ENCODE assay signal across 4 worm cellular contexts in the genomic region with DNA sequence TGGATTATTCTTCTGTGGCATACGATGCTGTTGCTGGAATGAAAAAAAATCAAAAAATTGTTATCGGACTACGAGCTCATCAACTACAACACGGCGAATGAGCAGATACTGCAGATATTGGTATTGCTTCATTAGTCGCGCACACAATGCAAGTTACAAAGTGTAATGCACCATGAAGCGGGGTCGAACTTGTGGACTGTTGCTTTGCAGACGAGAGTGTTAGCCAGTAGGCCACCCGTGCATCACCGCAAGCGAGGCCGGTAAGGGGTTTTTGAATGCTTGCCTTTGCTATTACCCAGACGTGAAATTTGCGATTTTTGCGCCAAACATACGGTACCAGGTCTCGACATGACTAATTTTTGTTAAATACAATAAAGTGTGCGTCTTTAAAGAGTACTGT.
A peak's percentile ranks its signal among the peaks of the same experiment; 100 is the strongest.
TF ChIP-seq lines count a peak whose summit lies in the region.

No protein-coding gene starts in this region.

TF ChIP-seq in whole organism, L2 larva, 48 proteins besides CTCF, POLR2A, EP300 and RAD21 (continues in another document):
- peak; percentile 76 for TF ChIP-seq sma-3 (GFP tag; optimal IDR thresholded peaks at IDR 0.05; lab: Kevin White, UChicago)
- TF ChIP-seq nhr-6 (tag; optimal IDR thresholded peaks at IDR 0.05; lab: Kevin White, UChicago) = no peak
- no peak for TF ChIP-seq nhr-77 (tag; optimal IDR thresholded peaks at IDR 0.05; lab: Kevin White, UChicago)
- no peak for TF ChIP-seq alr-1 (tag; optimal IDR thresholded peaks at IDR 0.05; lab: Kevin White, UChicago)
- peak; percentile 64 for TF ChIP-seq fos-1 (tag; optimal IDR thresholded peaks at IDR 0.05; lab: Kevin White, UChicago)
- TF ChIP-seq dmd-4 (tag; optimal IDR thresholded peaks at IDR 0.05; lab: Kevin White, UChicago) = no peak
- peak; percentile 51 for TF ChIP-seq ztf-4 (tag; optimal IDR thresholded peaks at IDR 0.05; lab: Kevin White, UChicago)
- peak; percentile 59 for TF ChIP-seq crh-2 (tag; optimal IDR thresholded peaks at IDR 0.05; lab: Kevin White, UChicago)
- TF ChIP-seq sma-9 (GFP tag; optimal IDR thresholded peaks at IDR 0.05; lab: Kevin White, UChicago) = peak; percentile 73
- no peak for TF ChIP-seq sma-9 (tag; optimal IDR thresholded peaks at IDR 0.05; lab: Kevin White, UChicago)
- no peak for TF ChIP-seq nhr-237 (tag; optimal IDR thresholded peaks at IDR 0.05; lab: Kevin White, UChicago)
- peak; percentile 22 for TF ChIP-seq sem-4 (tag; optimal IDR thresholded peaks at IDR 0.05; lab: Kevin White, UChicago)
- TF ChIP-seq unc-55 (GFP tag; optimal IDR thresholded peaks at IDR 0.05; lab: Kevin White, UChicago) = peak; percentile 20
- no peak for TF ChIP-seq snpc-4 (tag; optimal IDR thresholded peaks at IDR 0.05; lab: Kevin White, UChicago)
- no peak for TF ChIP-seq skn-1 (tag; optimal IDR thresholded peaks at IDR 0.05; lab: Kevin White, UChicago)
- TF ChIP-seq F13H6.1 (tag; optimal IDR thresholded peaks at IDR 0.05; lab: Kevin White, UChicago) = peak; percentile 65
- TF ChIP-seq lin-13 (GFP tag; optimal IDR thresholded peaks at IDR 0.05; lab: Kevin White, UChicago) = peak; percentile 74
- TF ChIP-seq C34F6.9 (tag; optimal IDR thresholded peaks at IDR 0.05; lab: Kevin White, UChicago) = peak; percentile 63
- TF ChIP-seq nhr-12 (tag; optimal IDR thresholded peaks at IDR 0.05; lab: Kevin White, UChicago) = no peak
- no peak for TF ChIP-seq ceh-82 (tag; optimal IDR thresholded peaks at IDR 0.05; lab: Kevin White, UChicago)
- TF ChIP-seq mab-5 (tag; optimal IDR thresholded peaks at IDR 0.05; lab: Kevin White, UChicago) = no peak
- no peak for TF ChIP-seq R02D3.7 (tag; optimal IDR thresholded peaks at IDR 0.05; lab: Kevin White, UChicago)

TF ChIP-seq in whole organism, L4 larva, 104 proteins besides CTCF, POLR2A, EP300 and RAD21 (continues in another document):
- 0 out of 2 replicates have a peak, but pooled peaks have one; percentile 45 for TF ChIP-seq lin-29 (GFP tag; IDR thresholded peaks at IDR 0.05; lab: Robert Waterston, UW)
- no peak for TF ChIP-seq lin-39 (tag; optimal IDR thresholded peaks at IDR 0.05; lab: Kevin White, UChicago)
- TF ChIP-seq mxl-3 (GFP tag; optimal IDR thresholded peaks at IDR 0.05; lab: Kevin White, UChicago) = peak; percentile 79
- TF ChIP-seq nhr-10 (tag; optimal IDR thresholded peaks at IDR 0.05; lab: Kevin White, UChicago) = no peak
- TF ChIP-seq lim-7 (GFP tag; IDR thresholded peaks at IDR 0.05; lab: Robert Waterston, UW) = peak; percentile 96
- peak; percentile 34 for TF ChIP-seq aly-2 (tag; optimal IDR thresholded peaks at IDR 0.05; lab: Kevin White, UChicago)
- peak; percentile 64; the same call in 1 of the 2 replicates for TF ChIP-seq php-3 (GFP tag; IDR thresholded peaks at IDR 0.05; lab: Robert Waterston, UW)
- TF ChIP-seq lin-38 (GFP tag; IDR thresholded peaks at IDR 0.05; lab: Robert Waterston, UW) = peak; percentile 87
- no peak for TF ChIP-seq ZK546.5 (tag; optimal IDR thresholded peaks at IDR 0.05; lab: Kevin White, UChicago)
- peak; percentile 82; the same call in 1 of the 2 replicates for TF ChIP-seq D1046.2 (GFP tag; IDR thresholded peaks at IDR 0.05; lab: Robert Waterston, UW)
- peak; percentile 42 for TF ChIP-seq nhr-48 (tag; optimal IDR thresholded peaks at IDR 0.05; lab: Kevin White, UChicago)
- peak; percentile 87 for TF ChIP-seq ZK337.2 (GFP tag; IDR thresholded peaks at IDR 0.05; lab: Robert Waterston, UW)
- no peak for TF ChIP-seq skn-1 (tag; optimal IDR thresholded peaks at IDR 0.05; lab: Kevin White, UChicago)
- TF ChIP-seq nhr-111 (GFP tag; optimal IDR thresholded peaks at IDR 0.05; lab: Kevin White, UChicago) = peak; percentile 83
- peak; percentile 36 for TF ChIP-seq jun-1 (tag; optimal IDR thresholded peaks at IDR 0.05; lab: Kevin White, UChicago)
- no peak for TF ChIP-seq ztf-11 (tag; optimal IDR thresholded peaks at IDR 0.05; lab: Kevin White, UChicago)
- TF ChIP-seq ztf-7 (tag; optimal IDR thresholded peaks at IDR 0.05; lab: Kevin White, UChicago) = peak; percentile 79
- no peak for TF ChIP-seq egl-27 (tag; optimal IDR thresholded peaks at IDR 0.05; lab: Kevin White, UChicago)
- peak; percentile 87 for TF ChIP-seq F26F4.8 (GFP tag; conservative IDR thresholded peaks at IDR 0.05; lab: Robert Waterston, UW)
- TF ChIP-seq snpc-4 (tag; optimal IDR thresholded peaks at IDR 0.05; lab: Kevin White, UChicago) = no peak
- TF ChIP-seq lir-3 (tag; optimal IDR thresholded peaks at IDR 0.05; lab: Kevin White, UChicago) = peak; percentile 73
- TF ChIP-seq dmd-9 (GFP tag; IDR thresholded peaks at IDR 0.05; lab: Robert Waterston, UW) = peak; percentile 83
- TF ChIP-seq spr-3 (GFP tag; optimal IDR thresholded peaks at IDR 0.05; lab: Kevin White, UChicago) = peak; percentile 54

TF ChIP-seq in whole organism, late embryonic, 69 proteins besides CTCF, POLR2A, EP300 and RAD21 (continues in another document):
- peak; percentile 95 for TF ChIP-seq elt-2 (tag; optimal IDR thresholded peaks at IDR 0.05; lab: Kevin White, UChicago)
- peak; percentile 93 for TF ChIP-seq dve-1 (tag; optimal IDR thresholded peaks at IDR 0.05; lab: Kevin White, UChicago)
- TF ChIP-seq syd-9 (tag; optimal IDR thresholded peaks at IDR 0.05; lab: Kevin White, UChicago) = peak; percentile 82
- TF ChIP-seq pat-9 (tag; optimal IDR thresholded peaks at IDR 0.05; lab: Kevin White, UChicago) = peak; percentile 97
- TF ChIP-seq madf-2 (tag; optimal IDR thresholded peaks at IDR 0.05; lab: Kevin White, UChicago) = peak; percentile 86
- peak; percentile 87 for TF ChIP-seq Y22D7AL.16 (tag; optimal IDR thresholded peaks at IDR 0.05; lab: Kevin White, UChicago)
- TF ChIP-seq pax-1 (tag; optimal IDR thresholded peaks at IDR 0.05; lab: Kevin White, UChicago) = no peak
- peak; percentile 91 for TF ChIP-seq ttx-3 (tag; optimal IDR thresholded peaks at IDR 0.05; lab: Kevin White, UChicago)
- peak; percentile 66 for TF ChIP-seq pqm-1 (tag; optimal IDR thresholded peaks at IDR 0.05; lab: Kevin White, UChicago)
- peak; percentile 84 for TF ChIP-seq ceh-14 (tag; optimal IDR thresholded peaks at IDR 0.05; lab: Kevin White, UChicago)
- TF ChIP-seq pha-2 (tag; optimal IDR thresholded peaks at IDR 0.05; lab: Kevin White, UChicago) = peak; percentile 91
- peak; percentile 91 for TF ChIP-seq eyg-1 (tag; optimal IDR thresholded peaks at IDR 0.05; lab: Kevin White, UChicago)
- no peak for TF ChIP-seq fkh-10 (GFP tag; optimal IDR thresholded peaks at IDR 0.05; lab: Kevin White, UChicago)
- peak; percentile 72 for TF ChIP-seq tbx-7 (tag; optimal IDR thresholded peaks at IDR 0.05; lab: Kevin White, UChicago)
- TF ChIP-seq dmd-4 (tag; optimal IDR thresholded peaks at IDR 0.05; lab: Kevin White, UChicago; ENCODE audit: borderline replicate concordance) = peak; percentile 83
- TF ChIP-seq nfya-1 (tag; optimal IDR thresholded peaks at IDR 0.05; lab: Kevin White, UChicago) = peak; percentile 64
- peak; percentile 83 for TF ChIP-seq F13H6.1 (tag; optimal IDR thresholded peaks at IDR 0.05; lab: Kevin White, UChicago)
- peak; percentile 51 for TF ChIP-seq lim-6 (tag; optimal IDR thresholded peaks at IDR 0.05; lab: Kevin White, UChicago)
- TF ChIP-seq ztf-16 (tag; optimal IDR thresholded peaks at IDR 0.05; lab: Kevin White, UChicago) = peak; percentile 92
- peak; percentile 83 for TF ChIP-seq ceh-2 (tag; optimal IDR thresholded peaks at IDR 0.05; lab: Kevin White, UChicago)
- peak; percentile 92 for TF ChIP-seq ref-2 (tag; optimal IDR thresholded peaks at IDR 0.05; lab: Kevin White, UChicago)
- peak; percentile 91 for TF ChIP-seq T23F11.4 (GFP tag; optimal IDR thresholded peaks at IDR 0.05; lab: Kevin White, UChicago)
- peak; percentile 10 for TF ChIP-seq ceh-30 (tag; optimal IDR thresholded peaks at IDR 0.05; lab: Kevin White, UChicago)
- TF ChIP-seq hlh-8 (tag; optimal IDR thresholded peaks at IDR 0.05; lab: Kevin White, UChicago) = peak; percentile 71

TF ChIP-seq in whole organism, mixed stage, embryonic, 35 proteins besides CTCF, POLR2A, EP300 and RAD21 (continues in another document):
- TF ChIP-seq sptf-1 (tag; optimal IDR thresholded peaks at IDR 0.05; lab: Kevin White, UChicago) = peak; percentile 96
- TF ChIP-seq nhr-2 (tag; optimal IDR thresholded peaks at IDR 0.05; lab: Kevin White, UChicago) = no peak
- no peak for TF ChIP-seq elt-3 (tag; optimal IDR thresholded peaks at IDR 0.05; lab: Kevin White, UChicago)
- TF ChIP-seq flh-1 (GFP tag; optimal IDR thresholded peaks at IDR 0.05; lab: Kevin White, UChicago) = peak; percentile 92
- TF ChIP-seq nhr-28 (tag; optimal IDR thresholded peaks at IDR 0.05; lab: Kevin White, UChicago) = peak; percentile 70
- TF ChIP-seq unc-120 (tag; optimal IDR thresholded peaks at IDR 0.05; lab: Kevin White, UChicago; ENCODE audit: poor library complexity, severe bottlenecking) = peak; percentile 84
- no peak for TF ChIP-seq ces-1 (GFP tag; optimal IDR thresholded peaks at IDR 0.05; lab: Kevin White, UChicago)
- TF ChIP-seq ham-2 (GFP tag; optimal IDR thresholded peaks at IDR 0.05; lab: Kevin White, UChicago) = peak; percentile 94
- TF ChIP-seq sem-2 (GFP tag; optimal IDR thresholded peaks at IDR 0.05; lab: Kevin White, UChicago) = peak; percentile 96
- no peak for TF ChIP-seq blmp-1 (tag; optimal IDR thresholded peaks at IDR 0.05; lab: Kevin White, UChicago)
- peak; percentile 30 for TF ChIP-seq unc-62 (GFP tag; optimal IDR thresholded peaks at IDR 0.05; lab: Kevin White, UChicago)
- peak; percentile 70 for TF ChIP-seq unc-39 (tag; optimal IDR thresholded peaks at IDR 0.05; lab: Kevin White, UChicago)
- TF ChIP-seq ceh-83 (GFP tag; optimal IDR thresholded peaks at IDR 0.05; lab: Kevin White, UChicago) = peak; percentile 98
- peak; percentile 12 for TF ChIP-seq nhr-237 (tag; optimal IDR thresholded peaks at IDR 0.05; lab: Kevin White, UChicago)
- TF ChIP-seq nhr-76 (tag; optimal IDR thresholded peaks at IDR 0.05; lab: Kevin White, UChicago) = peak; percentile 47
- peak; percentile 97 for TF ChIP-seq cnd-1 (tag; optimal IDR thresholded peaks at IDR 0.05; lab: Kevin White, UChicago)
- TF ChIP-seq hlh-1 (tag; optimal IDR thresholded peaks at IDR 0.05; lab: Kevin White, UChicago) = peak; percentile 70
- TF ChIP-seq M03D4.4 (tag; optimal IDR thresholded peaks at IDR 0.05; lab: Kevin White, UChicago) = peak; percentile 97
- peak; percentile 86 for TF ChIP-seq bed-3 (GFP tag; optimal IDR thresholded peaks at IDR 0.05; lab: Kevin White, UChicago)
- peak; percentile 70 for TF ChIP-seq ztf-11 (tag; optimal IDR thresholded peaks at IDR 0.05; lab: Kevin White, UChicago)
- TF ChIP-seq pha-4 (tag; optimal IDR thresholded peaks at IDR 0.05; lab: Kevin White, UChicago) = peak; percentile 95
- TF ChIP-seq tbx-8 (GFP tag; optimal IDR thresholded peaks at IDR 0.05; lab: Kevin White, UChicago) = peak; percentile 96
- peak; percentile 42 for TF ChIP-seq lsy-2 (tag; optimal IDR thresholded peaks at IDR 0.05; lab: Kevin White, UChicago)
- TF ChIP-seq lin-32 (GFP tag; optimal IDR thresholded peaks at IDR 0.05; lab: Kevin White, UChicago) = peak; percentile 94
- peak; percentile 97 for TF ChIP-seq drap-1 (GFP tag; optimal IDR thresholded peaks at IDR 0.05; lab: Kevin White, UChicago)
- TF ChIP-seq lin-13 (tag; optimal IDR thresholded peaks at IDR 0.05; lab: Kevin White, UChicago) = peak; percentile 87
- peak; percentile 47 for TF ChIP-seq mep-1 (tag; optimal IDR thresholded peaks at IDR 0.05; lab: Kevin White, UChicago)
